Worm (Caenorhabditis elegans): ENCODE measurements around the gene cnd-1.

DNA sequence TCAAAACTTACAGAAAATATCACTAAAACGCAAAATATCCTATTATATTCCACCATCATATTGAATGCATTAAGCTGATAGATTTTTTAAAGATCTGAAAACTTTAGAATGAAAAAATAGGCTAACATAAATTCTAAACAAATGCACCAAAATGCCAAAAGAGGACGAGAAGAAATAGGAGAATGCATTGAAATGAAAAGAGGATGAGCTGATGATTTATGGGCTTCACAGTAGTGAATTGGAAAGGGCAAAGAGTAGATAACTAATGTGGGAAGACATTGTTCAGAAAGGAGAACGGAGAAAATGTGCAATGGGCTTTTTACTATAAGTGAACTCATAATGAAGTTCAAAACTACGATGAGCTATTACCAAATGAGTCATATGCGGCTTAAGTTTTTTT lies 26.9 kb downstream of the cnd-1 start, which contains the start of gene cutl-19:
- TF ChIP-seq nhr-237 (tag; optimal IDR thresholded peaks at IDR 0.05), result no peak
- no peak for TF ChIP-seq aly-2 (tag; optimal IDR thresholded peaks at IDR 0.05)
- TF ChIP-seq ama-1 (optimal IDR thresholded peaks at IDR 0.05), result no peak
